Worm (Caenorhabditis elegans) whole organism, L4/young adult: ENCODE results near the gene cut-4.

Experiments used
- dao-5 ChIP-seq: sonication (generic microtip); optimal IDR thresholded peaks from 2 replicates; lab custom pipeline; 2016; ENCODE audit warnings: missing genotype, missing genetic modification characterization, moderate library complexity, missing compliant biosample characterization
- him-1 ChIP-seq: sonication (generic microtip); optimal IDR thresholded peaks from 2 replicates; lab custom pipeline; 2016; ENCODE audit warnings: missing genotype, missing genetic modification reagents, missing genetic modification characterization, missing compliant biosample characterization

ce11 chrII:10476959-10477358 is 41.0 kb downstream of the cut-4 start, which contains the start of gene ZK666.4:
- no peak for TF ChIP-seq him-1
- no peak for TF ChIP-seq dao-5
